Worm (Caenorhabditis elegans) whole organism, late embryonic: ENCODE data around the gene fbxa-76.
"Not testable (repeated sequence)": the region's sequence is repeated elsewhere in the genome, so short reads cannot be mapped to it uniquely, and the experiment has no call there.

Experiments
- F13H6.1 ChIP-seq: sonication (generic microtip); optimal IDR thresholded peaks from 2 replicates; lab custom pipeline; 2016; ENCODE audit warnings: missing genetic modification characterization, missing compliant biosample characterization
- K09A11.1 ChIP-seq: sonication (generic microtip); optimal IDR thresholded peaks from 2 replicates; lab custom pipeline; 2017; ENCODE audit warnings: antibody characterized with exemption, mild to moderate bottlenecking, missing genetic modification characterization, missing compliant biosample characterization; ENCODE audit not compliant: insufficient read depth
- T23F11.4 ChIP-seq: fragments of 200-800 bp; sonication (Bioruptor generic); optimal IDR thresholded peaks from 2 replicates; lab custom pipeline; 2018; ENCODE audit warnings: mild to moderate bottlenecking, missing genetic modification characterization, missing compliant biosample characterization
- ceh-2 ChIP-seq: sonication (generic microtip); optimal IDR thresholded peaks from 2 replicates; lab custom pipeline; 2016; ENCODE audit warnings: missing genotype, missing genetic modification characterization, missing compliant biosample characterization
- ceh-22 ChIP-seq: sonication (generic microtip); optimal IDR thresholded peaks from 2 replicates; lab custom pipeline; 2017; ENCODE audit warnings: missing biosample characterization, missing genetic modification characterization
- ceh-30 ChIP-seq: fragments of 150-350 bp; optimal IDR thresholded peaks from 2 replicates; lab custom pipeline; 2014; ENCODE audit warnings: missing biosample characterization, missing genetic modification characterization
- ceh-45 ChIP-seq: fragments of 200-800 bp; sonication (Bioruptor generic); IDR thresholded peaks from 2 replicates; pipeline ENCODE4 v1.3.6; 2022; ENCODE audit warnings: missing genetic modification reagents, missing genetic modification characterization, missing compliant biosample characterization
- ceh-6 ChIP-seq: fragments of 200-800 bp; sonication (Bioruptor generic); optimal IDR thresholded peaks from 2 replicates; lab custom pipeline; 2018; ENCODE audit warnings: mild to moderate bottlenecking, missing genetic modification characterization, missing compliant biosample characterization
- dve-1 ChIP-seq: sonication (generic microtip); optimal IDR thresholded peaks from 2 replicates; lab custom pipeline; 2017; ENCODE audit warnings: antibody characterized with exemption, mild to moderate bottlenecking, missing genetic modification characterization, missing compliant biosample characterization
- elt-4 ChIP-seq: sonication (generic microtip); optimal IDR thresholded peaks from 2 replicates; lab custom pipeline; 2016; ENCODE audit warnings: missing genetic modification characterization, missing compliant biosample characterization
- eyg-1 ChIP-seq: sonication (generic microtip); optimal IDR thresholded peaks from 2 replicates; lab custom pipeline; 2016; ENCODE audit warnings: missing genotype, missing genetic modification characterization, missing compliant biosample characterization
- fkh-10 ChIP-seq: fragments of 150-350 bp; optimal IDR thresholded peaks from 2 replicates; lab custom pipeline; 2014; ENCODE audit warnings: missing biosample characterization, missing genetic modification reagents, missing genetic modification characterization
- gmeb-2 ChIP-seq: sonication (generic microtip); optimal IDR thresholded peaks from 2 replicates; lab custom pipeline; 2016; ENCODE audit warnings: missing genetic modification characterization, inconsistent platforms, missing compliant biosample characterization
- hlh-30 ChIP-seq: sonication (generic microtip); optimal IDR thresholded peaks from 2 replicates; lab custom pipeline; 2017; ENCODE audit warnings: antibody characterized with exemption, missing genetic modification characterization, missing compliant biosample characterization; ENCODE audit not compliant: insufficient read depth
- lin-11 ChIP-seq: fragments of 200-800 bp; sonication (Bioruptor generic); optimal IDR thresholded peaks from 2 replicates; lab custom pipeline; 2018; ENCODE audit warnings: mild to moderate bottlenecking, missing genetic modification characterization, missing compliant biosample characterization
- nfya-1 ChIP-seq: sonication (generic microtip); optimal IDR thresholded peaks from 2 replicates; lab custom pipeline; 2017; ENCODE audit warnings: missing genetic modification characterization, mild to moderate bottlenecking, missing compliant biosample characterization, antibody characterized with exemption, moderate library complexity
- nhr-11 ChIP-seq: fragments of 150-350 bp; optimal IDR thresholded peaks from 2 replicates; lab custom pipeline; 2014; ENCODE audit warnings: missing biosample characterization, missing genetic modification characterization
- nhr-232 ChIP-seq: sonication (generic microtip); optimal IDR thresholded peaks from 2 replicates; lab custom pipeline; 2016; ENCODE audit warnings: missing genetic modification characterization, missing compliant biosample characterization
- pqm-1 ChIP-seq: sonication (generic microtip); optimal IDR thresholded peaks from 2 replicates; lab custom pipeline; 2016; ENCODE audit warnings: missing genetic modification characterization, missing compliant biosample characterization
- ref-2 ChIP-seq: sonication (generic microtip); optimal IDR thresholded peaks from 2 replicates; lab custom pipeline; 2016; ENCODE audit warnings: missing genetic modification characterization, missing compliant biosample characterization
- rnt-1 ChIP-seq: sonication (generic microtip); optimal IDR thresholded peaks from 2 replicates; lab custom pipeline; 2016; ENCODE audit warnings: missing genetic modification characterization, missing compliant biosample characterization
- syd-9 ChIP-seq: sonication (generic microtip); optimal IDR thresholded peaks from 2 replicates; lab custom pipeline; 2016; ENCODE audit warnings: mild to moderate bottlenecking, missing genetic modification characterization, moderate library complexity, missing compliant biosample characterization
- tbx-7 ChIP-seq: sonication (generic microtip); optimal IDR thresholded peaks from 2 replicates; lab custom pipeline; 2016; ENCODE audit warnings: missing genotype, missing genetic modification characterization, missing compliant biosample characterization
- ttx-3 ChIP-seq: sonication (generic microtip); optimal IDR thresholded peaks from 2 replicates; lab custom pipeline; 2016; ENCODE audit warnings: missing genetic modification reagents, missing genetic modification characterization, missing compliant biosample characterization
- unc-42 ChIP-seq: sonication (generic microtip); optimal IDR thresholded peaks from 2 replicates; lab custom pipeline; 2016; ENCODE audit warnings: missing genotype, missing genetic modification characterization, missing compliant biosample characterization
- unc-55 ChIP-seq: sonication (generic microtip); optimal IDR thresholded peaks from 2 replicates; lab custom pipeline; 2017; ENCODE audit warnings: missing biosample characterization, missing genetic modification reagents, missing genetic modification characterization
- unc-86 ChIP-seq: sonication (generic microtip); optimal IDR thresholded peaks from 2 replicates; lab custom pipeline; 2016; ENCODE audit warnings: missing genetic modification characterization, missing compliant biosample characterization

Gene fbxa-76

ce11 chrIII:1266799-1267198, 17.8 kb upstream of the fbxa-76 start, which contains the start of gene fbxa-151:
Gene fbxa-151 (minus strand): TSS chrIII:1266899.
- TF ChIP-seq dve-1, syd-9, unc-42 (tag; lab: Kevin White, UChicago): not testable (repeated sequence)
- TF ChIP-seq, all 69 proteins: peak for 0; not testable (repeated sequence) for 69

ce11 chrIII:1263692-1264091, 14.7 kb upstream of the fbxa-76 start, which contains the start of gene srz-9:
Gene srz-9 (plus strand): TSS chrIII:1263992.
- not testable (repeated sequence) for TF ChIP-seq unc-42 (tag; lab: Kevin White, UChicago); ref-2 (tag; lab: Kevin White, UChicago); lin-11

- not testable (repeated sequence) for TF ChIP-seq ttx-3 (tag; lab: Kevin White, UChicago); unc-86 (tag; lab: Kevin White, UChicago); ceh-6
Observed at ce11 chrIII:1258358-1258757, 9.4 kb upstream of the fbxa-76 start, which contains the start of gene fbxa-78. Gene fbxa-78 (minus strand): TSS chrIII:1258458.

- TF ChIP-seq K09A11.1; pqm-1 (tag; lab: Kevin White, UChicago); fkh-10 (GFP tag; lab: Kevin White, UChicago): not testable (repeated sequence)
- TF ChIP-seq, all 69 proteins: peak for 0; not testable (repeated sequence) for 69
Observed at ce11 chrIII:1256519-1256918, 7.6 kb upstream of the fbxa-76 start, which contains the start of gene fbxa-208. Gene fbxa-208 (plus strand): TSS chrIII:1256819.

- peak; percentile 69; the same call in 1 of the 2 replicates for TF ChIP-seq ceh-45
Observed at ce11 chrIII:1252412-1253207, 3.6 kb upstream of the fbxa-76 start.

ce11 chrIII:1248335-1248734, 626 bp downstream of the fbxa-76 start:
- TF ChIP-seq eyg-1 (tag; lab: Kevin White, UChicago): no peak

ce11 chrIII:1243199-1243598, 5.8 kb downstream of the fbxa-76 start, which contains the start of gene fbxa-63:
Gene fbxa-63 (plus strand): TSS chrIII:1243508.
- peak; percentile 30 for TF ChIP-seq nfya-1 (tag; lab: Kevin White, UChicago)
- TF ChIP-seq gmeb-2: no peak

ce11 chrIII:1238704-1239103, 10.3 kb downstream of the fbxa-76 start, which contains the start of gene fbxa-61:
Gene fbxa-61 (plus strand): TSS chrIII:1239048.
- TF ChIP-seq rnt-1 (tag; lab: Kevin White, UChicago) (peak; percentile 18), ceh-30 (tag; lab: Kevin White, UChicago) (no peak)

- no peak for TF ChIP-seq hlh-30
- peak; percentile 22 for TF ChIP-seq unc-55
Observed at ce11 chrIII:1231186-1231585, 17.8 kb downstream of the fbxa-76 start.

ce11 chrIII:1230672-1231071, 18.3 kb downstream of the fbxa-76 start:
- TF ChIP-seq tbx-7 (tag; lab: Kevin White, UChicago): no peak
- no peak for TF ChIP-seq nhr-232
- no peak for TF ChIP-seq ref-2 (tag; lab: Kevin White, UChicago)
- no peak for TF ChIP-seq ttx-3 (tag; lab: Kevin White, UChicago)
- no peak for TF ChIP-seq ceh-2 (tag; lab: Kevin White, UChicago)
- no peak for TF ChIP-seq unc-42 (tag; lab: Kevin White, UChicago)
- TF ChIP-seq F13H6.1: no peak
- TF ChIP-seq elt-4 (tag; lab: Kevin White, UChicago): no peak
- no peak for TF ChIP-seq ceh-22 (tag; lab: Kevin White, UChicago)
- TF ChIP-seq T23F11.4 (GFP tag; lab: Kevin White, UChicago): no peak
- no peak for TF ChIP-seq eyg-1 (tag; lab: Kevin White, UChicago)
- TF ChIP-seq nhr-11 (tag; lab: Kevin White, UChicago): no peak
- no peak for TF ChIP-seq pqm-1 (tag; lab: Kevin White, UChicago)
